Fruit fly (Drosophila melanogaster): ENCODE data around the gene RpL9.

The RpL9 gene

DNA sequence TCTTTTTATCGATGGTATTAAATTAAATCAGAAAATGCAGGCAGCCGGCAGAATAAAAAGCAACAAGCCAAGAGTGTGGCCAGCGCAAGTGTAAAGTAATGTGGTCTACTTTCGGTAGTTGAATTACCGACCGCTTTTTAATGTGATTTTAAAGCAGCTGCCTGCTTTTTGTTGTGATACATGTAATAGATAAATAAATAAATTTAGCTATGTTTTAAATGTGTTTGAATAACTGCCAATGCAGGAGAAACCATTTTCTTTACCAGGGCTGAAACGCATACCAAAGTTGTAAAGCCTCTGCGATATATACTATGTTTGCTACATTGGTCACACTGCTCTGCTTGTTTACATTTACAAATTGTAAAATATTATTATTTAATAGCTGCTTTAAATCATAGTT is 33.9 kb downstream of the RpL9 start, which contains the start of the genes Tmem214 and YL-1 (continued):
- TF ChIP-seq insv (GFP tag; optimal IDR thresholded peaks at IDR 0.05) (peak in 1 of 2 experiments; percentile 10), CG12391 (tag; optimal IDR thresholded peaks at IDR 0.05) (peak; percentile 27), scrt (GFP tag; optimal IDR thresholded peaks at IDR 0.05) (peak; percentile 93), exex (tag; optimal IDR thresholded peaks at IDR 0.05) (no peak), MESR4 (GFP tag; optimal IDR thresholded peaks at IDR 0.05) (peak; percentile 22), CoRest (tag; optimal IDR thresholded peaks at IDR 0.05) (peak; percentile 28), Sry-δ (GFP tag; optimal IDR thresholded peaks at IDR 0.05) (peak; percentile 29), CG3407 (GFP tag; optimal IDR thresholded peaks at IDR 0.05) (no peak), unc-4 (GFP tag; IDR thresholded peaks at IDR 0.05; ENCODE audit: partially characterized antibody) (peak; percentile 66), pnt (GFP tag; optimal IDR thresholded peaks at IDR 0.05) (no peak), Elba2 (GFP tag; optimal IDR thresholded peaks at IDR 0.05) (peak; percentile 64), CG2120 (GFP tag; optimal IDR thresholded peaks at IDR 0.05) (peak; percentile 6), lbe (GFP tag; optimal IDR thresholded peaks at IDR 0.05) (no peak), PHDP (tag; optimal IDR thresholded peaks at IDR 0.05) (peak; percentile 4), Dll (GFP tag; IDR thresholded peaks at IDR 0.05; ENCODE audit: partially characterized antibody) (peak; percentile 62; the same call in 1 of the 4 replicates), CG30403 (GFP tag; optimal IDR thresholded peaks at IDR 0.05) (peak; percentile 15), CG13287 (GFP tag; IDR thresholded peaks at IDR 0.05; ENCODE audit: partially characterized antibody) (peak; percentile 73), Nf-YC (tag; optimal IDR thresholded peaks at IDR 0.05) (peak; percentile 44), Dad (GFP tag; optimal IDR thresholded peaks at IDR 0.05) (no peak), CG6791 (GFP tag; IDR thresholded peaks at IDR 0.05; ENCODE audit: partially characterized antibody) (peak; percentile 37; the same call in 1 of the 3 replicates)

dm6 chr2L:10968009-10968383 is 36.0 kb downstream of the RpL9 start:
- TF ChIP-seq B-H1 (GFP tag; IDR thresholded peaks at IDR 0.05) (no peak), CG3281 (GFP tag; optimal IDR thresholded peaks at IDR 0.05) (no peak), CG34422 (GFP tag; IDR thresholded peaks at IDR 0.05) (peak; percentile 7; the same call in 1 of the 3 replicates), tap (tag; optimal IDR thresholded peaks at IDR 0.05) (no peak), row (GFP tag; IDR thresholded peaks at IDR 0.05) (peak; percentile 6; the same call in 1 of the 3 replicates), CG3847 (GFP tag; IDR thresholded peaks at IDR 0.05) (0 out of 2 replicates have a peak, but pooled peaks have one; percentile 29), CG18262 (tag; optimal IDR thresholded peaks at IDR 0.05) (no peak), CG6791 (GFP tag; IDR thresholded peaks at IDR 0.05; ENCODE audit: partially characterized antibody) (0 out of 3 replicates have a peak, but pooled peaks have one; percentile 13), trem (tag; optimal IDR thresholded peaks at IDR 0.05) (peak; percentile 48), CG18011 (GFP tag; optimal IDR thresholded peaks at IDR 0.05) (no peak), pzg (GFP tag; optimal IDR thresholded peaks at IDR 0.05) (peak; percentile 59), CG10267 (tag; optimal IDR thresholded peaks at IDR 0.05) (peak; percentile 41), stwl (tag; optimal IDR thresholded peaks at IDR 0.05) (peak; percentile 81), CG1603 (tag; optimal IDR thresholded peaks at IDR 0.05) (peak; percentile 35), hbn (GFP tag; IDR thresholded peaks at IDR 0.05; ENCODE audit: partially characterized antibody) (0 out of 2 replicates have a peak, but pooled peaks have one; percentile 11), CG2712 (tag; optimal IDR thresholded peaks at IDR 0.05) (peak; percentile 3), Dp (GFP tag; optimal IDR thresholded peaks at IDR 0.05) (peak; percentile 75), H2.0 (GFP tag; IDR thresholded peaks at IDR 0.05) (no peak), CG9797 (GFP tag; optimal IDR thresholded peaks at IDR 0.05) (peak; percentile 68), CG12769 (tag; optimal IDR thresholded peaks at IDR 0.05) (no peak), slou (GFP tag; optimal IDR thresholded peaks at IDR 0.05) (no peak), MBD-R2 (GFP tag; IDR thresholded peaks at IDR 0.05) (peak; percentile 35; the same call in 1 of the 2 replicates), CG33213 (GFP tag; optimal IDR thresholded peaks at IDR 0.05) (no peak), CG12299 (tag; optimal IDR thresholded peaks at IDR 0.05) (no peak), CG4617 (GFP tag; optimal IDR thresholded peaks at IDR 0.05; ENCODE audit: borderline replicate concordance) (peak; percentile 31), CG7271 (tag; optimal IDR thresholded peaks at IDR 0.05) (no peak), CG11247 (GFP tag; IDR thresholded peaks at IDR 0.05) (no peak), Optix (GFP tag; IDR thresholded peaks at IDR 0.05) (no peak), CG14710 (tag; optimal IDR thresholded peaks at IDR 0.05) (peak; percentile 17), Myb (GFP tag; optimal IDR thresholded peaks at IDR 0.05) (peak; percentile 8)

All from whole organism, embryonic.